Fruit fly (Drosophila melanogaster) whole organism, adult: ENCODE results near the gene Alp11.

Experiments
- CG11617 ChIP-seq: fragments of 200-800 bp; sonication (Bioruptor generic); optimal IDR thresholded peaks from 2 replicates; lab custom pipeline; 2017; ENCODE audit warnings: mild to moderate bottlenecking, missing biosample characterization, missing genetic modification reagents, missing genetic modification characterization
- CG12768 ChIP-seq: fragments of 200-800 bp; sonication (Bioruptor generic); optimal IDR thresholded peaks from 2 replicates; lab custom pipeline; 2017; ENCODE audit warnings: missing biosample characterization, missing genetic modification characterization, mild to moderate bottlenecking, moderate library complexity, missing genetic modification reagents
- CG14711 ChIP-seq: fragments of 200-800 bp; sonication (Bioruptor generic); optimal IDR thresholded peaks from 2 replicates; lab custom pipeline; 2018; ENCODE audit warnings: missing biosample characterization, mild to moderate bottlenecking, missing genetic modification characterization, moderate library complexity
- CG1620 ChIP-seq: fragments of 200-800 bp; sonication (Bioruptor generic); optimal IDR thresholded peaks from 2 replicates; lab custom pipeline; 2016; ENCODE audit warnings: missing biosample characterization, missing genetic modification characterization
- CG33017 ChIP-seq: fragments of 200-800 bp; sonication (Bioruptor generic); optimal IDR thresholded peaks from 2 replicates; lab custom pipeline; 2018; ENCODE audit warnings: missing biosample characterization, mild to moderate bottlenecking, missing genetic modification characterization, moderate library complexity
- CG5204 ChIP-seq: fragments of 200-800 bp; sonication (Bioruptor generic); optimal IDR thresholded peaks from 2 replicates; lab custom pipeline; 2016; ENCODE audit warnings: missing biosample characterization, missing genetic modification characterization
- CG7045 ChIP-seq: fragments of 200-800 bp; sonication (Bioruptor generic); optimal IDR thresholded peaks from 2 replicates; lab custom pipeline; 2017; ENCODE audit warnings: missing biosample characterization, mild to moderate bottlenecking, missing genetic modification characterization
- CG7101 ChIP-seq: fragments of 200-800 bp; sonication (Bioruptor generic); optimal IDR thresholded peaks from 2 replicates; lab custom pipeline; 2018; ENCODE audit warnings: missing biosample characterization, mild to moderate bottlenecking, missing genetic modification characterization, moderate library complexity
- Clk ChIP-seq: fragments of 200-800 bp; sonication (Bioruptor generic); optimal IDR thresholded peaks from 2 replicates; lab custom pipeline; 2017; ENCODE audit warnings: missing biosample characterization, missing genetic modification characterization
- Crg-1 ChIP-seq: fragments of 200-800 bp; sonication (Bioruptor generic); optimal IDR thresholded peaks from 2 replicates; lab custom pipeline; 2016; ENCODE audit warnings: missing biosample characterization, missing genetic modification characterization
- Hr96 ChIP-seq: fragments of 200-800 bp; sonication (Bioruptor generic); optimal IDR thresholded peaks from 2 replicates; lab custom pipeline; 2016; ENCODE audit warnings: missing biosample characterization, missing genetic modification characterization
- Mnt ChIP-seq: fragments of 200-800 bp; sonication (Bioruptor generic); optimal IDR thresholded peaks from 2 replicates; lab custom pipeline; 2016; ENCODE audit warnings: missing biosample characterization, mild to moderate bottlenecking, missing genetic modification characterization
- bab1 ChIP-seq: fragments of 200-800 bp; sonication (Bioruptor generic); optimal IDR thresholded peaks from 3 replicates; lab custom pipeline; 2019; ENCODE audit warnings: missing biosample characterization, mild to moderate bottlenecking, missing genetic modification characterization, moderate library complexity
- cic ChIP-seq: fragments of 200-800 bp; sonication (Bioruptor generic); optimal IDR thresholded peaks from 2 replicates; lab custom pipeline; 2017; ENCODE audit warnings: missing biosample characterization, mild to moderate bottlenecking, missing genetic modification characterization, moderate library complexity
- cnc ChIP-seq, 2 experiments: fragments of >200 bp; optimal IDR thresholded peaks; 2 replicates each; lab custom pipeline; 2017
- kay ChIP-seq: fragments of 200-800 bp; sonication (Bioruptor generic); peaks from one replicate; lab custom pipeline; 2016; ENCODE audit warnings: missing biosample characterization, missing genetic modification characterization, borderline replicate concordance
- ovo ChIP-seq: fragments of 200-800 bp; sonication (Bioruptor generic); optimal IDR thresholded peaks from 2 replicates; lab custom pipeline; 2016; ENCODE audit warnings: missing biosample characterization, missing genetic modification characterization
- pad ChIP-seq: fragments of 200-800 bp; sonication (Bioruptor generic); optimal IDR thresholded peaks from 3 replicates; lab custom pipeline; 2017; ENCODE audit warnings: missing biosample characterization, missing genetic modification characterization, mild to moderate bottlenecking, moderate library complexity, missing genetic modification reagents
- tj ChIP-seq: fragments of 200-800 bp; sonication (Bioruptor generic); optimal IDR thresholded peaks from 3 replicates; lab custom pipeline; 2017; ENCODE audit warnings: missing biosample characterization, mild to moderate bottlenecking, missing genetic modification characterization, moderate library complexity
- toe ChIP-seq: fragments of 200-800 bp; sonication (Bioruptor generic); optimal IDR thresholded peaks from 2 replicates; lab custom pipeline; 2016; ENCODE audit warnings: missing biosample characterization, missing genetic modification characterization

Gene Alp11

DNA sequence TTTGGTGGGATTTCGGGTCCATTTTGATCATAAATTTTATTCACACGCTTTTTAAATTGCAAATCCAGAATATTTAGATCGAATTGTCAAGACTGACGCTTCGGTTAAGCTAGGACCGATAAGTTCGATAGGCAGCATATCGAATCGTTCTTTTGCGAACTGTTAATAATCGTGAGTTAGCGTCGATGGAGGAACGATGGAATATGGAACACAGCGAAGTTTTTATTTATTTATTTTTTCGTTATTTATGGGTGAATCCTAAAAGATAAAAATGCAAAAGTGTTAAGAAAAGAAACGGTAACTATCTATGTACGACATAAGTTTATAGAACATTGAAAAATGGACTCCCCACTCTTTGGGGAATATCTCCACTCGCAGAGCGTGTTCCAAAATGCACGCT is 31.6 kb upstream of the Alp11 start, which contains the start of gene CG42300:
CG42300 (minus strand) TSS at position 101 of the 400 bp plus-strand sequence.
- no peak for TF ChIP-seq CG11617 (GFP tag; lab: Kevin White, UChicago)

DNA sequence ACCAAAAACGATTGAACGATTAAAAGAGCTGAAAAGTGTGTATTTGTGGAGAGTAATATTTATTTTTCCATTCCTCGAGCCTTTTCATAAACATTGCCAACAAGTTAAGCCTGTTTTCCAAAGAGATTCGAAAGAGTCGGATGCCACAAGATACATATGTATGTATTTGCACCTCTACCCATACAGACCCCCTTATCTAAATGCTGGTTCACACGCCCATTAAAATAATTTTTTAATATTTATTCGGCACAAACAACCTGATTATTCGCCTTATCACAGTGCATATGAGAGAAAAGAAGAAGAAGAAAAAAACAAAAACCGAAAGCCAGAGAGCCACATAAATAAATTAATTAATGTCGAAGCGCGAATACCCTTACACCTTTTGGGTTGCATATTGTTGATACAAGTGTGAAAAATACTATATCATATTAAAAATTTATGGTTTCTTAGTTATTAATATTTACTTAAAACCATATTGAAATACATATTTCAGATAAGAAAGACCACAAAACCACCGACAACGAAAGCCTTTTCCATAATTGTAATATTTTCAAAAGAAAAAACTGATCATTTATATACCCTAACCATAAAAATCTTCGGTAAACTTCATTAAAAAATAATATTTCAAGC is 19.1 kb upstream of the Alp11 start:
- TF ChIP-seq cic (GFP tag; lab: Kevin White, UChicago) (no peak), CG7101 (tag; lab: Kevin White, UChicago) (peak; percentile 25), bab1 (GFP tag; lab: Kevin White, UChicago) (peak; percentile 18)

dm6 chrX:15568983-15569370 is 18.6 kb upstream of the Alp11 start, which contains the start of gene CG7860:
CG7860 (plus strand) TSS chrX:15568993.
- no peak for TF ChIP-seq Crg-1
- TF ChIP-seq bab1 (GFP tag; lab: Kevin White, UChicago): no peak
- TF ChIP-seq CG14711: no peak
- TF ChIP-seq CG33017 (tag; lab: Kevin White, UChicago): no peak
- no peak for TF ChIP-seq Clk (GFP tag; lab: Kevin White, UChicago)
- TF ChIP-seq ovo: no peak
- no peak for TF ChIP-seq toe (GFP tag; lab: Kevin White, UChicago)
- no peak for TF ChIP-seq CG11617 (GFP tag; lab: Kevin White, UChicago)
- TF ChIP-seq Mnt (GFP tag; lab: Kevin White, UChicago): no peak
- no peak for TF ChIP-seq CG7101 (tag; lab: Kevin White, UChicago)

DNA sequence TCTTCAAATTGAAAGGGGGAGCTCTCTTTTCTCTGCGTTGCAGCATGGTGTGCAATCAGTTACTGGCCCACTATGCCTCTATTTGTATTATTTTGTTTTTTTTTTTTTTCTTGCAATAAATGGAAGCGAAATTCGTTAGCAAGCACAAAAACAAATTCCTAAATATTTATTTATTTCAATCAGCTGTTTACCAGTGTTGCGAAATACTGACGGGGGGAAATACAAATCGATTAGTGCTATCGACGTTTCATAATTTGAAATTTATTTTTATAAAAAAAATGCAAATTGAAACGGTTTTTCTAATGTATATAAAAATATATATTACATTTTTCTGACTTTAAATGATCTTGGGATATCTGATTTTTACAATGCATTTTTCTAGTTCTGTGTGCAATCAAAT is 15.6 kb upstream of the Alp11 start, which contains the start of gene CG15643:
CG15643 (minus strand) TSS at position 211 of the 400 bp plus-strand sequence.
- TF ChIP-seq bab1 (GFP tag; lab: Kevin White, UChicago): peak; percentile 5
- TF ChIP-seq CG33017 (tag; lab: Kevin White, UChicago): no peak

DNA sequence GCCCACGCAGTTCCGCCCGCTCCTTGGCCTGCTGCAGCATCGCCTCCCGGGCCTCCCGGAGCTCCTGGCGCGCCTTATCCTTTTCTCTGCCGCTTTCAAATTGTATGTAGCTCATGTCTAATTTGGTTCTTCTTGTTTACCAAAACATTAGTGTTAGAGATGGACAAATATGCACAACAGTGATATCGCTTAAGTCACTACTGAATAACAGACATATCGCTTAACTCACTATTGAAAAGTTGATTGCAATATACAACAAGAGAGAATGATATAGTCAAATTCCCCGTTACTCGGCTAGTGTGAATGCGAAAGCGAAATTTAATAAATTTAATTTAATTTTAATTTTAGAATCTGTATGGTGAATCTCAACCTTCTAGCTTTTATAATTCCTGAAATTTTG is 13.1 kb upstream of the Alp11 start, which contains the start of gene CG9213:
CG9213 (minus strand) TSS at position 152 of the 400 bp plus-strand sequence.
- peak; percentile 20 for TF ChIP-seq CG1620
- TF ChIP-seq bab1 (GFP tag; lab: Kevin White, UChicago): no peak

- TF ChIP-seq pad (GFP tag; lab: Kevin White, UChicago): no peak
- no peak for TF ChIP-seq Mnt (GFP tag; lab: Kevin White, UChicago)
These were observed 12.0 kb upstream of the Alp11 start, which contains the start of gene CG42299 for dm6 chrX:15575557-15575956. CG42299 (minus strand) TSS chrX:15575683.

- TF ChIP-seq CG5204 (GFP tag; lab: Kevin White, UChicago) (no peak), ovo (no peak), CG14711 (no peak), CG12768 (no peak), cic (GFP tag; lab: Kevin White, UChicago) (no peak), CG7101 (tag; lab: Kevin White, UChicago) (no peak), cnc (optimal IDR thresholded peaks at IDR 0.05; lab: Kevin White, UChicago) (no peak), CG33017 (tag; lab: Kevin White, UChicago) (no peak), toe (GFP tag; lab: Kevin White, UChicago) (no peak), bab1 (GFP tag; lab: Kevin White, UChicago) (peak; percentile 44), Clk (GFP tag; lab: Kevin White, UChicago) (no peak), pad (GFP tag; lab: Kevin White, UChicago) (no peak), Crg-1 (no peak), Mnt (GFP tag; lab: Kevin White, UChicago) (peak; percentile 45), CG1620 (peak; percentile 6), CG11617 (GFP tag; lab: Kevin White, UChicago) (no peak), Hr96 (GFP tag; lab: Kevin White, UChicago) (no peak), kay (GFP tag; lab: Kevin White, UChicago) (no peak), CG7045 (no peak), tj (GFP tag; lab: Kevin White, UChicago) (no peak)
These were observed 9.5 kb upstream of the Alp11 start, which contains the start of the genes cerv and CG7872 for dm6 chrX:15578043-15578442. cerv (minus strand) TSS chrX:15578171. CG7872 (plus strand) TSS chrX:15578205.

DNA sequence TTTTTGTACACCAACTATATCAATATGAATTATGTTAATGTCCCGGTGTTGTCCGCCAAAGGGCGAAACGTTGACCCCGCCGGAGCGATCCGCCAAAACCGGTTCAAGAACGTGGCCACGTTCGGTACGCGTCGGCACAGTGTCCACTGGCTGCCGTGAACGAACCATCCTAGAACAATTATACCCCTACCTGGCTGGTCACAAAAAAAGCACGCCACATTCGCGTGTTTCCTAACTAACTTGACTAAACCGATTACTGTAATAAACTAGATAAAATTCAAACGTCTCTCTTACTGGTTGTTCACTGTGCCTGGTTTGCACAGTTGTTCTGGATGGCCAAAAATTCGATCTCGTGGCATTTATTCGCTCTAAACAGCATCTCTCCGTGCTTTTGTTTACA is 8.0 kb upstream of the Alp11 start:
- TF ChIP-seq bab1 (GFP tag; lab: Kevin White, UChicago) (peak; percentile 86), Clk (GFP tag; lab: Kevin White, UChicago) (no peak), CG14711 (peak; percentile 58), CG7101 (tag; lab: Kevin White, UChicago) (peak; percentile 52), CG1620 (no peak), CG7045 (no peak)
